Fruit fly (Drosophila melanogaster) whole organism, wandering third instar larva: Measurements from ENCODE around the gene Fibp.
A peak's percentile ranks its signal among the peaks of the same experiment; 100 is the strongest.

Source experiments
- Abd-B ChIP-seq: fragments of >200 bp; optimal IDR thresholded peaks from 2 replicates; lab custom pipeline; 2017; ENCODE audit warnings: missing biosample characterization, missing genetic modification characterization
- CG32264 ChIP-seq: fragments of 200-800 bp; sonication (Bioruptor generic); optimal IDR thresholded peaks from 2 replicates; lab custom pipeline; 2016; ENCODE audit warnings: missing biosample characterization, missing genetic modification characterization
- CG9705 ChIP-seq: fragments of 200-800 bp; sonication (Bioruptor generic); optimal IDR thresholded peaks from 2 replicates; lab custom pipeline; 2018; ENCODE audit warnings: missing biosample characterization, mild to moderate bottlenecking, missing genetic modification characterization
- CrebA ChIP-seq: fragments of 200-800 bp; sonication (Bioruptor generic); optimal IDR thresholded peaks from 2 replicates; lab custom pipeline; 2016; ENCODE audit warnings: missing biosample characterization, mild to moderate bottlenecking, missing genetic modification characterization, borderline replicate concordance
- Dfd ChIP-seq: fragments of >200 bp; optimal IDR thresholded peaks from 2 replicates; lab custom pipeline; 2017; ENCODE audit warnings: missing biosample characterization, missing genetic modification characterization
- Dif ChIP-seq: fragments of 200-275, 200-300 bp; sonication (Bioruptor generic); optimal IDR thresholded peaks from 2 replicates; lab custom pipeline; 2018; ENCODE audit warnings: missing biosample characterization, missing genetic modification characterization; ENCODE audit not compliant: partially characterized antibody
- GATAd ChIP-seq: sonication (Bioruptor generic); optimal IDR thresholded peaks from 2 replicates; lab custom pipeline; 2016; ENCODE audit warnings: missing biosample characterization, missing genetic modification characterization
- Hr78 ChIP-seq: fragments of >200 bp; optimal IDR thresholded peaks from 2 replicates; lab custom pipeline; 2017; ENCODE audit warnings: missing biosample characterization, missing genetic modification characterization
- Hr83 ChIP-seq: fragments of 200-300 bp; sonication (Bioruptor generic); optimal IDR thresholded peaks from 2 replicates; lab custom pipeline; 2016; ENCODE audit warnings: missing biosample characterization, mild to moderate bottlenecking, missing genetic modification characterization, moderate library complexity; ENCODE audit not compliant: poor library complexity, severe bottlenecking
- Jra ChIP-seq: sonication (Bioruptor generic); optimal IDR thresholded peaks from 2 replicates; lab custom pipeline; 2016; ENCODE audit warnings: missing biosample characterization, missing genetic modification characterization
- Mio ChIP-seq: sonication (Bioruptor generic); optimal IDR thresholded peaks from 2 replicates; lab custom pipeline; 2016; ENCODE audit warnings: missing biosample characterization, missing genetic modification characterization
- Myc ChIP-seq: fragments of >200 bp; optimal IDR thresholded peaks from 2 replicates; lab custom pipeline; 2017
- N ChIP-seq: fragments of >200 bp; optimal IDR thresholded peaks from 2 replicates; lab custom pipeline; 2018; ENCODE audit warnings: missing biosample characterization, missing external identifiers, missing genetic modification characterization
- OdsH ChIP-seq: fragments of 200-800 bp; sonication (Bioruptor generic); optimal IDR thresholded peaks from 2 replicates; lab custom pipeline; 2016; ENCODE audit warnings: missing biosample characterization, mild to moderate bottlenecking, missing genetic modification characterization
- Rel ChIP-seq, 2 experiments: fragments of 200-800 bp; sonication (Bioruptor generic) in 1 of 2; optimal IDR thresholded peaks; 2 replicates in 1 of 2; 3 replicates in 1 of 2; lab custom pipeline; 2016 to 2019; ENCODE audit warnings: mild to moderate bottlenecking in 2 of 2, missing biosample characterization in 2 of 2, missing genetic modification characterization in 2 of 2, moderate library complexity in 1 of 2
- Sp1 ChIP-seq: fragments of 200-800 bp; sonication (Bioruptor generic); optimal IDR thresholded peaks from 3 replicates; lab custom pipeline; 2019; ENCODE audit warnings: missing biosample characterization, mild to moderate bottlenecking, missing genetic modification characterization, moderate library complexity
- br ChIP-seq: fragments of 200-800 bp; sonication (Bioruptor generic); optimal IDR thresholded peaks from 2 replicates; lab custom pipeline; 2016; ENCODE audit warnings: missing biosample characterization, missing genetic modification characterization
- brk ChIP-seq: fragments of 200-800 bp; sonication (Bioruptor generic); optimal IDR thresholded peaks from 2 replicates; lab custom pipeline; 2016; ENCODE audit warnings: missing biosample characterization, mild to moderate bottlenecking, missing genetic modification characterization
- dl ChIP-seq, 2 experiments: fragments of 175-275, 200-275 bp in 1 of 2; fragments of 200-275 bp in 1 of 2; sonication (Bioruptor generic); optimal IDR thresholded peaks; lab custom pipeline; 2018; ENCODE audit warnings: mild to moderate bottlenecking in 2 of 2, missing biosample characterization in 2 of 2, missing genetic modification characterization in 2 of 2, moderate library complexity in 2 of 2; ENCODE audit not compliant: partially characterized antibody in 2 of 2, insufficient read depth in 1 of 2
- dmrt93B ChIP-seq: fragments of 200-800 bp; sonication (Bioruptor generic); optimal IDR thresholded peaks from 2 replicates; lab custom pipeline; 2018; ENCODE audit warnings: missing biosample characterization, mild to moderate bottlenecking, missing genetic modification characterization
- dsf ChIP-seq: sonication (Bioruptor generic); optimal IDR thresholded peaks from 2 replicates; lab custom pipeline; 2016; ENCODE audit warnings: missing biosample characterization, missing genetic modification characterization, borderline replicate concordance
- ey ChIP-seq: fragments of 200-800 bp; sonication (Bioruptor generic); optimal IDR thresholded peaks from 2 replicates; lab custom pipeline; 2016; ENCODE audit warnings: missing biosample characterization, missing genetic modification characterization
- foxo ChIP-seq, 2 experiments: fragments of 200-800 bp; sonication (Bioruptor generic); optimal IDR thresholded peaks; 2 replicates in 1 of 2; 3 replicates in 1 of 2; lab custom pipeline; 2016 to 2017; ENCODE audit warnings: missing biosample characterization in 2 of 2, missing genetic modification characterization in 2 of 2
- fru ChIP-seq: fragments of 200-800 bp; sonication (Bioruptor generic); optimal IDR thresholded peaks from 3 replicates; lab custom pipeline; 2016; ENCODE audit warnings: missing biosample characterization, mild to moderate bottlenecking, missing genetic modification characterization
- h ChIP-seq: fragments of 200-800 bp; sonication (Bioruptor generic); optimal IDR thresholded peaks from 3 replicates; lab custom pipeline; 2016; ENCODE audit warnings: missing biosample characterization, mild to moderate bottlenecking, missing genetic modification characterization
- jim ChIP-seq: fragments of 175-275, 200-325 bp; sonication (Bioruptor generic); optimal IDR thresholded peaks from 2 replicates; lab custom pipeline; 2016; ENCODE audit warnings: missing biosample characterization, mild to moderate bottlenecking, missing genetic modification characterization
- lola ChIP-seq: fragments of >200 bp; optimal IDR thresholded peaks from 2 replicates; lab custom pipeline; 2017; ENCODE audit warnings: missing biosample characterization, missing genetic modification characterization
- pan ChIP-seq: fragments of >200 bp; optimal IDR thresholded peaks from 2 replicates; lab custom pipeline; 2017
- psq ChIP-seq: fragments of 200-800 bp; sonication (Bioruptor generic); optimal IDR thresholded peaks from 3 replicates; lab custom pipeline; 2017; ENCODE audit warnings: missing biosample characterization, mild to moderate bottlenecking, missing genetic modification characterization, moderate library complexity
- rgr ChIP-seq: fragments of 200-800 bp; sonication (Bioruptor generic); optimal IDR thresholded peaks from 3 replicates; lab custom pipeline; 2016; ENCODE audit warnings: missing biosample characterization, mild to moderate bottlenecking, missing genetic modification characterization
- sage ChIP-seq: fragments of 200-800 bp; sonication (Bioruptor generic); optimal IDR thresholded peaks from 2 replicates; lab custom pipeline; 2016; ENCODE audit warnings: missing biosample characterization, mild to moderate bottlenecking, missing genetic modification characterization
- tai ChIP-seq: sonication (Bioruptor generic); optimal IDR thresholded peaks from 2 replicates; lab custom pipeline; 2016; ENCODE audit warnings: missing biosample characterization, missing genetic modification characterization
- usp ChIP-seq: fragments of >200 bp; optimal IDR thresholded peaks from 2 replicates; lab custom pipeline; 2017; ENCODE audit warnings: missing biosample characterization, missing genetic modification characterization
- woc ChIP-seq: sonication (Bioruptor generic); optimal IDR thresholded peaks from 2 replicates; lab custom pipeline; 2016; ENCODE audit warnings: missing biosample characterization, mild to moderate bottlenecking, missing genetic modification characterization

Gene Fibp

dm6 chr3L:19861215-19861614, 43.4 kb upstream of the Fibp start:
- TF ChIP-seq psq (GFP tag; lab: Kevin White, UChicago) (peak; percentile 11), foxo (GFP tag; optimal IDR thresholded peaks at IDR 0.05; lab: Kevin White, UChicago) (no peak), CG32264 (GFP tag; lab: Kevin White, UChicago) (no peak), CG9705 (GFP tag; lab: Kevin White, UChicago) (no peak), Myc (lab: Kevin White, UChicago) (peak; percentile 37), lola (GFP tag; lab: Kevin White, UChicago) (no peak), N (no peak), Rel (GFP tag; optimal IDR thresholded peaks at IDR 0.05; lab: Kevin White, UChicago) (no peak), Rel (tag; optimal IDR thresholded peaks at IDR 0.05; lab: Kevin White, UChicago) (peak; percentile 16), rgr (GFP tag; lab: Kevin White, UChicago) (peak; percentile 25), h (GFP tag; lab: Kevin White, UChicago) (peak; percentile 23), Hr83 (GFP tag; lab: Kevin White, UChicago) (peak; percentile 38), Dif (GFP tag; lab: Kevin White, UChicago) (peak; percentile 5), woc (GFP tag; lab: Kevin White, UChicago) (no peak), Dfd (GFP tag; lab: Kevin White, UChicago) (no peak), fru (GFP tag; lab: Kevin White, UChicago) (no peak), sage (peak; percentile 23), Mio (GFP tag; lab: Kevin White, UChicago) (no peak)
- TF ChIP-seq, all 38 proteins: peak for 8

DNA sequence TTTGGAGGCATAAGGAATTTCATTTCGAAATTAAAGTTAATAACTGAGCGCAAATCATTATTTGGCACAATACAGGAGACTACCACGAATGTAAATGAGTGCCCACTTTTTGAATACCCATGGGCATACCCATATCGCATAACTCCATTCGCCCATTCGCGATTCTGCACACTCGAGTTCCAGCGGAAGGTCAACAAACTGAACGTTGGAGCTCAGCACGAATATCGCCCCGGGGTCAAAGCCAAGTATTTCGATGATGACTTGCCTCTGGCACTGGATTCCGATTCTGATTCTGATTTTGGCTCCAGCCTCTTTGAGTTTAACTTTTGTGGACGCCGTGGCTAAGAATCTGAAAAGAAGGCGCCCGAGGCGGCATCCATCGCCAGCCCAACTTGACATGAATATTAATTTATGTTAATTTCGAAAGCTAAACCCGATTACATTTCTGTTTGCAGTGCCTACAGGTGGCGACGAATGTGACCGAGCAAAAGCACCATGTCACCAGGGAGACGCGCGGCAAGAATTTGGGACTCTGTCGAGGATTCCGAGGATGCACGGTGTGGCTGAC, 40.2 kb upstream of the Fibp start:
- no peak for TF ChIP-seq dmrt93B (GFP tag; lab: Kevin White, UChicago)
- no peak for TF ChIP-seq dl (GFP tag; optimal IDR thresholded peaks at IDR 0.05; lab: Kevin White, UChicago; ENCODE audit: insufficient read depth in 1 of 2, partially characterized antibody in 2 of 2)
- TF ChIP-seq Hr78 (GFP tag; lab: Kevin White, UChicago): no peak
- TF ChIP-seq dsf (GFP tag; lab: Kevin White, UChicago): no peak
- no peak for TF ChIP-seq CrebA (GFP tag; lab: Kevin White, UChicago)
- TF ChIP-seq Jra: no peak
- TF ChIP-seq GATAd (GFP tag; lab: Kevin White, UChicago): no peak
- TF ChIP-seq CG9705 (GFP tag; lab: Kevin White, UChicago): no peak
- no peak for TF ChIP-seq Hr83 (GFP tag; lab: Kevin White, UChicago)
- TF ChIP-seq h (GFP tag; lab: Kevin White, UChicago): no peak
- no peak for TF ChIP-seq woc (GFP tag; lab: Kevin White, UChicago)
- no peak for TF ChIP-seq fru (GFP tag; lab: Kevin White, UChicago)
- TF ChIP-seq ey (GFP tag; lab: Kevin White, UChicago): no peak
- TF ChIP-seq brk (GFP tag; lab: Kevin White, UChicago): no peak
- no peak for TF ChIP-seq lola (GFP tag; lab: Kevin White, UChicago)
- no peak for TF ChIP-seq OdsH (GFP tag; lab: Kevin White, UChicago)
- TF ChIP-seq tai (GFP tag; lab: Kevin White, UChicago): no peak
- TF ChIP-seq, all 38 proteins: peak for 0

- TF ChIP-seq psq (GFP tag; lab: Kevin White, UChicago): no peak
- no peak for TF ChIP-seq OdsH (GFP tag; lab: Kevin White, UChicago)
- TF ChIP-seq sage: no peak
- no peak for TF ChIP-seq pan (lab: Kevin White, UChicago)
- TF ChIP-seq dsf (GFP tag; lab: Kevin White, UChicago): no peak
- no peak for TF ChIP-seq Jra
- TF ChIP-seq CG32264 (GFP tag; lab: Kevin White, UChicago): no peak
- TF ChIP-seq Rel (GFP tag; optimal IDR thresholded peaks at IDR 0.05; lab: Kevin White, UChicago): no peak
- no peak for TF ChIP-seq Rel (tag; optimal IDR thresholded peaks at IDR 0.05; lab: Kevin White, UChicago)
- TF ChIP-seq GATAd (GFP tag; lab: Kevin White, UChicago): no peak
- TF ChIP-seq Abd-B (GFP tag; lab: Kevin White, UChicago): no peak
- no peak for TF ChIP-seq N
- TF ChIP-seq dl (GFP tag; optimal IDR thresholded peaks at IDR 0.05; lab: Kevin White, UChicago; ENCODE audit: insufficient read depth in 1 of 2, partially characterized antibody in 2 of 2): no peak
- no peak for TF ChIP-seq br (GFP tag; lab: Kevin White, UChicago)
- no peak for TF ChIP-seq jim (GFP tag; lab: Kevin White, UChicago)
- TF ChIP-seq Myc (lab: Kevin White, UChicago): no peak
- no peak for TF ChIP-seq Sp1
- no peak for TF ChIP-seq usp (GFP tag; lab: Kevin White, UChicago)
- no peak for TF ChIP-seq foxo (GFP tag; optimal IDR thresholded peaks at IDR 0.05; lab: Kevin White, UChicago)
- TF ChIP-seq Mio (GFP tag; lab: Kevin White, UChicago): no peak
Measured at dm6 chr3L:19848080-19848479, 30.3 kb upstream of the Fibp start.
